Fruit fly (Drosophila melanogaster) whole organism, adult: ENCODE results near the gene rt.

Source experiments
- CG33017 ChIP-seq: fragments of 200-800 bp; sonication (Bioruptor generic); optimal IDR thresholded peaks from 2 replicates; lab custom pipeline; 2018; ENCODE audit warnings: missing biosample characterization, mild to moderate bottlenecking, missing genetic modification characterization, moderate library complexity
- pad ChIP-seq: fragments of 200-800 bp; sonication (Bioruptor generic); optimal IDR thresholded peaks from 3 replicates; lab custom pipeline; 2017; ENCODE audit warnings: missing biosample characterization, missing genetic modification characterization, mild to moderate bottlenecking, moderate library complexity, missing genetic modification reagents

dm6 chr3L:11580919-11581318, 6.7 kb downstream of the rt start, which contains the start of gene CG43391:
- TF ChIP-seq pad (no peak), CG33017 (tag; lab: Kevin White, UChicago) (no peak)
